Fruit fly (Drosophila melanogaster): ENCODE measurements around the gene CG11249.

The CG11249 gene

dm6 chr3L:21685753-21686152 lies 13.8 kb downstream of the CG11249 start (continued):
- TF ChIP-seq salr (GFP tag; optimal IDR thresholded peaks at IDR 0.05): peak; percentile 67 to 83
- peak; percentile 93 for TF ChIP-seq CG3032 (tag; optimal IDR thresholded peaks at IDR 0.05)
- TF ChIP-seq CG31627 (GFP tag; optimal IDR thresholded peaks at IDR 0.05): no peak
- TF ChIP-seq CG8319 (GFP tag; optimal IDR thresholded peaks at IDR 0.05): peak; percentile 25
- no peak for TF ChIP-seq CG6276 (GFP tag; optimal IDR thresholded peaks at IDR 0.05)
- TF ChIP-seq Met (GFP tag; optimal IDR thresholded peaks at IDR 0.05): no peak
- TF ChIP-seq Sox14 (GFP tag; optimal IDR thresholded peaks at IDR 0.05): peak; percentile 47
- peak; percentile 72 for TF ChIP-seq CG9139 (GFP tag; optimal IDR thresholded peaks at IDR 0.05)
- TF ChIP-seq CG32006 (GFP tag; optimal IDR thresholded peaks at IDR 0.05): peak; percentile 62
- TF ChIP-seq CG8119 (GFP tag; IDR thresholded peaks at IDR 0.05): no peak; the same call in none of the 3 replicates
- TF ChIP-seq CG15336 (GFP tag; IDR thresholded peaks at IDR 0.05): peak; percentile 49; the same call in 1 of the 2 replicates
- TF ChIP-seq CG4318 (GFP tag; optimal IDR thresholded peaks at IDR 0.05): peak; percentile 33
- no peak; the same call in 1 of the 2 replicates for TF ChIP-seq CG11294 (GFP tag; IDR thresholded peaks at IDR 0.05)
- peak; percentile 7 for TF ChIP-seq Smox (GFP tag; optimal IDR thresholded peaks at IDR 0.05)
- peak; percentile 74 for TF ChIP-seq pdm3 (GFP tag; optimal IDR thresholded peaks at IDR 0.05)
- peak; percentile 91 for TF ChIP-seq fd59A (GFP tag; optimal IDR thresholded peaks at IDR 0.05)
- TF ChIP-seq achi (GFP tag; optimal IDR thresholded peaks at IDR 0.05): peak; percentile 74
- TF ChIP-seq CG6854 (GFP tag; optimal IDR thresholded peaks at IDR 0.05): no peak
- TF ChIP-seq cyc (GFP tag; optimal IDR thresholded peaks at IDR 0.05): no peak
- peak; percentile 95 for TF ChIP-seq Eip78C (GFP tag)
- peak; percentile 70 for TF ChIP-seq CG1621 (tag; optimal IDR thresholded peaks at IDR 0.05)
- TF ChIP-seq CG10631 (GFP tag; optimal IDR thresholded peaks at IDR 0.05): peak; percentile 84
- no peak for TF ChIP-seq Sox102F (GFP tag; optimal IDR thresholded peaks at IDR 0.05)
- TF ChIP-seq CG3919 (GFP tag; optimal IDR thresholded peaks at IDR 0.05): peak; percentile 73
- peak; percentile 53 for TF ChIP-seq CG16779 (tag; optimal IDR thresholded peaks at IDR 0.05)

- peak; percentile 53 for TF ChIP-seq svp (GFP tag)
- TF ChIP-seq fd59A (GFP tag; optimal IDR thresholded peaks at IDR 0.05): peak; percentile 1
- TF ChIP-seq CG32006 (GFP tag; optimal IDR thresholded peaks at IDR 0.05): no peak
- TF ChIP-seq Eip78C (GFP tag): peak; percentile 57
- TF ChIP-seq eg (GFP tag; IDR thresholded peaks at IDR 0.05): no peak
Measured at dm6 chr3L:21688607-21689129, 16.7 kb downstream of the CG11249 start.

dm6 chr3L:21694647-21695046 lies 22.7 kb downstream of the CG11249 start:
- no peak for TF ChIP-seq Smox (GFP tag; optimal IDR thresholded peaks at IDR 0.05)
- TF ChIP-seq CG6808 (GFP tag; optimal IDR thresholded peaks at IDR 0.05): no peak
- no peak for TF ChIP-seq CG15336 (GFP tag; IDR thresholded peaks at IDR 0.05)
- no peak for TF ChIP-seq fd85E (GFP tag; optimal IDR thresholded peaks at IDR 0.05)
- TF ChIP-seq Sox102F (GFP tag; optimal IDR thresholded peaks at IDR 0.05): no peak
- TF ChIP-seq Met (GFP tag; optimal IDR thresholded peaks at IDR 0.05): no peak
- TF ChIP-seq Sox14 (GFP tag; optimal IDR thresholded peaks at IDR 0.05): no peak

- TF ChIP-seq CG6163 (GFP tag; IDR thresholded peaks at IDR 0.05) (0 out of 3 replicates have a peak, but pooled peaks have one; percentile 12), Hr38 (GFP tag; optimal IDR thresholded peaks at IDR 0.05) (no peak)
Measured at dm6 chr3L:21700052-21700451, 28.1 kb downstream of the CG11249 start.

dm6 chr3L:21700945-21701344 lies 29.0 kb downstream of the CG11249 start:
- TF ChIP-seq CG3032 (tag; optimal IDR thresholded peaks at IDR 0.05): no peak
- peak; percentile 40 for TF ChIP-seq svp (GFP tag)
- TF ChIP-seq Sox102F (GFP tag; optimal IDR thresholded peaks at IDR 0.05): no peak
